Fruit fly (Drosophila melanogaster): ENCODE measurements around the gene hep.

Gene hep

DNA sequence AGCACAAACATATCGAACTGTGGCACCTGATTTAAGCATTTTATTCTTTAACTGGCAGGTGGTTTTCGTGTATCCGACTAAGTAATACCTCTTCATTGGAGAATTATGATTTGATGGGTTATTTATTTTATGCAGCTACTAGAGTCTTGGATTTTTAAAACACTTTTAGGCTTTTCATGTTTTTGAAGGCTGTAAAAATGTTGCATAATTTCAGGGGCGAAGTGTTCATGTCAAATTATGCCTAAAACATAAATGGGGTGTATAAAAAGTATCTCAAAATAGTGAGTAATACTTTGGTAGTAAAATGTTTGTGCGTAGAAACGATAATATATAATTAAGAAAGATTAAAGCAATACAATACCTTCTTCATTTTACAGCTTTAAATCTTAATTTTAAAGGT is 44.6 kb upstream of the hep start (continued):
- TF ChIP-seq CG13424 (tag; optimal IDR thresholded peaks at IDR 0.05) (no peak), dati (GFP tag; IDR thresholded peaks at IDR 0.05) (no peak), CG17186 (GFP tag; optimal IDR thresholded peaks at IDR 0.05) (no peak), Bgb (GFP tag; IDR thresholded peaks at IDR 0.05; ENCODE audit: partially characterized antibody) (0 out of 2 replicates have a peak, but pooled peaks have one; percentile 29), pnt (GFP tag; optimal IDR thresholded peaks at IDR 0.05) (no peak), C15 (GFP tag; IDR thresholded peaks at IDR 0.05) (no peak), Myb (GFP tag; optimal IDR thresholded peaks at IDR 0.05) (no peak), dm (GFP tag; optimal IDR thresholded peaks at IDR 0.05) (no peak), salm (tag; optimal IDR thresholded peaks at IDR 0.05) (no peak), maf-S (GFP tag; optimal IDR thresholded peaks at IDR 0.05) (no peak), otp (GFP tag; IDR thresholded peaks at IDR 0.05) (no peak), CG17802 (tag; optimal IDR thresholded peaks at IDR 0.05) (no peak), CG7556 (GFP tag; optimal IDR thresholded peaks at IDR 0.05) (no peak), odd (GFP tag; optimal IDR thresholded peaks at IDR 0.05) (no peak), ro (GFP tag; IDR thresholded peaks at IDR 0.05) (no peak), zen2 (GFP tag; IDR thresholded peaks at IDR 0.05; ENCODE audit: partially characterized antibody) (no peak), Dad (GFP tag; optimal IDR thresholded peaks at IDR 0.05) (no peak), Spps (tag; optimal IDR thresholded peaks at IDR 0.05) (no peak), Dek (tag; optimal IDR thresholded peaks at IDR 0.05) (peak; percentile 13), CG12071 (GFP tag; optimal IDR thresholded peaks at IDR 0.05) (no peak), Hr3 (GFP tag; optimal IDR thresholded peaks at IDR 0.05) (no peak), inv (GFP tag; IDR thresholded peaks at IDR 0.05; ENCODE audit: partially characterized antibody) (no peak), CG1647 (GFP tag; optimal IDR thresholded peaks at IDR 0.05) (no peak), Chrac-16 (GFP tag; optimal IDR thresholded peaks at IDR 0.05) (no peak), chm (GFP tag; IDR thresholded peaks at IDR 0.05) (no peak), CTCF (GFP tag; optimal IDR thresholded peaks at IDR 0.05) (peak; percentile 64), CG8290 (GFP tag; optimal IDR thresholded peaks at IDR 0.05) (peak; percentile 0), CG8290 (tag; optimal IDR thresholded peaks at IDR 0.05) (peak in 1 of 2 experiments; percentile 11), fd96Cb (tag; optimal IDR thresholded peaks at IDR 0.05) (no peak), CG11696 (GFP tag; IDR thresholded peaks at IDR 0.05) (no peak), Poxn (GFP tag; IDR thresholded peaks at IDR 0.05) (no peak), CG6765 (GFP tag; optimal IDR thresholded peaks at IDR 0.05) (no peak), HLH4C (GFP tag; IDR thresholded peaks at IDR 0.05; ENCODE audit: partially characterized antibody) (peak; percentile 44), CG3847 (GFP tag; IDR thresholded peaks at IDR 0.05) (no peak), Fer3 (tag; optimal IDR thresholded peaks at IDR 0.05) (no peak), CG8478 (optimal IDR thresholded peaks at IDR 0.05) (no peak), CG2889 (GFP tag; IDR thresholded peaks at IDR 0.05) (no peak), bsh (GFP tag; optimal IDR thresholded peaks at IDR 0.05) (no peak), kni (GFP tag; optimal IDR thresholded peaks at IDR 0.05) (no peak), CG6791 (GFP tag; IDR thresholded peaks at IDR 0.05; ENCODE audit: partially characterized antibody) (0 out of 3 replicates have a peak, but pooled peaks have one; percentile 42), eve (GFP tag; optimal IDR thresholded peaks at IDR 0.05) (no peak), twi (tag; optimal IDR thresholded peaks at IDR 0.05) (no peak), her (GFP tag; optimal IDR thresholded peaks at IDR 0.05) (no peak), vfl (GFP tag; optimal IDR thresholded peaks at IDR 0.05) (no peak), CG14860 (GFP tag; IDR thresholded peaks at IDR 0.05; ENCODE audit: partially characterized antibody) (no peak), kay (GFP tag; optimal IDR thresholded peaks at IDR 0.05) (peak; percentile 24), D19B (GFP tag; optimal IDR thresholded peaks at IDR 0.05) (peak; percentile 43), ara (GFP tag; IDR thresholded peaks at IDR 0.05) (no peak), CG6813 (GFP tag; optimal IDR thresholded peaks at IDR 0.05) (no peak), grau (tag; optimal IDR thresholded peaks at IDR 0.05) (no peak), scrt (GFP tag; optimal IDR thresholded peaks at IDR 0.05) (no peak), HmgZ (tag; optimal IDR thresholded peaks at IDR 0.05) (peak; percentile 25), CG1792 (GFP tag; optimal IDR thresholded peaks at IDR 0.05) (no peak)

All from whole organism, embryonic.